Fruit fly (Drosophila melanogaster): ENCODE results near the gene nkd.

Gene nkd

DNA sequence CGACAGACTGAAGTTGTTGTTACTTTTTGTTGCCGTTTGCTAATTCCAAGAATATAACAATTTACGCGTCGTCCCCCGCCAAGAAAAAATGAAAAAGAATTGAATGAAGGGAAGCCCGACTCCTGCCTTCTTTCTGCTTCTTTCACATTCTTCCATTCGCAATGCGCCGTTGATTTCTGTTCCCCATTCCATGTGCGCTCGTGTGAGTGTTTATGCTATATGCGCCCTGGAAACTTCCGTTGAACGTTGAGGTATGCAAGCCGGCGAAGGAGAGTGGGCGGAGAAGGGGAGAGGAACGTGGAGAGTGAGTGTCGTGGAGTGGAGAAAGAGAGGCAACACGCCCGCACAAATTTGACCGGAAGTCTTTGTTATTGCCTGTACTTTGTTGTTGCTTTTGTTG lies 33.8 kb upstream of the nkd start:
- TF ChIP-seq gcm (GFP tag; optimal IDR thresholded peaks at IDR 0.05) (peak; percentile 63), sd (tag; optimal IDR thresholded peaks at IDR 0.05) (peak; percentile 81), CG15011 (GFP tag; optimal IDR thresholded peaks at IDR 0.05) (no peak), chinmo (GFP tag; IDR thresholded peaks at IDR 0.05; ENCODE audit: partially characterized antibody) (0 out of 4 replicates have a peak, but pooled peaks have one; percentile 55), nerfin-1 (tag; optimal IDR thresholded peaks at IDR 0.05) (peak; percentile 30), sr (GFP tag; IDR thresholded peaks at IDR 0.05) (peak; percentile 72; the same call in 2 of the 3 replicates), kni (GFP tag; optimal IDR thresholded peaks at IDR 0.05) (peak; percentile 21), nom (GFP tag; optimal IDR thresholded peaks at IDR 0.05) (peak; percentile 6), CG2678 (tag; optimal IDR thresholded peaks at IDR 0.05) (no peak), Med (GFP tag) (peak; percentile 36), crol (GFP tag; IDR thresholded peaks at IDR 0.05) (peak; percentile 86), Trl (optimal IDR thresholded peaks at IDR 0.05) (peak; percentile 11 to 38), Trl (GFP tag; optimal IDR thresholded peaks at IDR 0.05) (no peak), vvl (GFP tag; IDR thresholded peaks at IDR 0.05) (0 out of 2 replicates have a peak, but pooled peaks have one; percentile 14), CG10274 (GFP tag; optimal IDR thresholded peaks at IDR 0.05) (no peak), rib (GFP tag; IDR thresholded peaks at IDR 0.05) (no peak), aop (GFP tag; IDR thresholded peaks at IDR 0.05) (peak; percentile 88), CG4360 (GFP tag; IDR thresholded peaks at IDR 0.05) (0 out of 2 replicates have a peak, but pooled peaks have one; percentile 24), pros (GFP tag; optimal IDR thresholded peaks at IDR 0.05) (peak; percentile 1), cg (GFP tag; optimal IDR thresholded peaks at IDR 0.05) (peak; percentile 18)

DNA sequence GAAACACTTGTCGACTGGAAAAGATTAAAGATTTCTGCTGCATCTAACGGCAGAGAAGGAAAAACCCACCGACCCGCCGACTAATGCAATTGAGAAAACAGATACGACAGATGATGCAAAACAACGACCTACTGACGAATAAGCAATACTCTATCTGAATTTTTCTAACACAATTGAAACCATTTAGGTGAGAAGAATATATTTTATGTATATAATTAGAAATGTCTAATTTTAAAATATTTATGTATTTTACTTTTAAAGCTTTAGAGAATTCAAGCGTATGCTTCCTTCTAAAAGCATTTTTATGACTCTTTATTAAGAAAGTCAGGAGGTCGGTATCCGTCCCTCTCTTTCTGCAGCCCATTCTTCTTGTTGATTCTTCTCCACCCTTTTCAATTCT lies 33.2 kb upstream of the nkd start:
- TF ChIP-seq row (GFP tag; IDR thresholded peaks at IDR 0.05) (0 out of 3 replicates have a peak, but pooled peaks have one; percentile 24), CG2712 (tag; optimal IDR thresholded peaks at IDR 0.05) (peak; percentile 3), vvl (GFP tag; IDR thresholded peaks at IDR 0.05) (0 out of 2 replicates have a peak, but pooled peaks have one; percentile 30), Drgx (GFP tag; IDR thresholded peaks at IDR 0.05) (peak; percentile 60), Blimp-1 (GFP tag; optimal IDR thresholded peaks at IDR 0.05) (peak; percentile 3), Atf-2 (GFP tag; optimal IDR thresholded peaks at IDR 0.05) (no peak), bsh (GFP tag; optimal IDR thresholded peaks at IDR 0.05) (peak in 1 of 2 experiments; percentile 4), pb (GFP tag; optimal IDR thresholded peaks at IDR 0.05) (no peak), CG11456 (GFP tag; IDR thresholded peaks at IDR 0.05) (no peak), D19A (tag; optimal IDR thresholded peaks at IDR 0.05) (peak; percentile 92), Sox102F (GFP tag; optimal IDR thresholded peaks at IDR 0.05) (peak; percentile 20), gem (tag; optimal IDR thresholded peaks at IDR 0.05) (peak; percentile 43), CG11504 (tag; optimal IDR thresholded peaks at IDR 0.05) (peak; percentile 3), ftz-f1 (GFP tag; optimal IDR thresholded peaks at IDR 0.05) (no peak), lbe (GFP tag; optimal IDR thresholded peaks at IDR 0.05) (peak; percentile 10)

DNA sequence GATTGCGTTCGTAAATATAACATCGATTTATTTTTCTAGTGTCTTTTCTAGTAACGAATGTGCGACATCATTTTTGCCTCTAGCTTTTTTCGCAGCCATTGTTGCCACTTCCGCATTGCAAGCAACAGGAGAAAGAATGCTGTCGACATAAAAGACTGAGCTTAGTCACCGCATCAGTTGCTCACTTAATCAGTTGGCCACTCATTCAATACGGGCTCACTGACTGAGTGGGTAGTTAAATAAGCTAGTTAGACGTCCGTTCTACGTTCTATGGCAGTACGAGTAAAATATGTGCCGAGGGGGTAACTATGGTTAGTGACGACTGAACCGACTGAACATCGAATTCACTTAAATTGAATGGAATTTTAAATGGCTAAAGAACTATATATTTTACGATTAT lies 30.7 kb upstream of the nkd start:
- no peak for TF ChIP-seq cad (GFP tag; optimal IDR thresholded peaks at IDR 0.05)
- TF ChIP-seq CG8281 (tag; optimal IDR thresholded peaks at IDR 0.05), result peak; percentile 93
- TF ChIP-seq sens (GFP tag), result peak; percentile 22
- TF ChIP-seq CG15269 (tag; optimal IDR thresholded peaks at IDR 0.05), result peak; percentile 0
